Fruit fly (Drosophila melanogaster): Measurements from ENCODE around the gene CG32428.

DNA sequence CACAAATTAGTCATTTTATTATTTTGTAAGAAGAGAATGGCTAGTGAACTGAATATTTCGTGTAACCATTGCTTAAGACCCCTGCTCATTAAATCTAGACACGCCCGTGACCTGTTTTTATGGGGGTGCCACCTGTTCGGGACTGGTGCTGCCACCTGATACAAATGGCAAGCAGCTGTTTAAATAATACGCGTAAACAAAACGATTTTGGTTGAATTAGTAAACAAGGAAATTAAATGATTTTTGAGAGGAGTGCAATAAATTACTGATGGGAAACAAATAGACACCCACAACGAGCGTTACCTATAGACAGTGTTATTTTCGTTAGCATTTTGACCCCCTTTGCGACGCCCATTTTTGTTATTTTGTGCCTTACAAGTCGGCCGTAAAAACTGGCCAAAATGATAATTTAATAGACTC, 1.3 kb upstream of the CG32428 start:
- TF ChIP-seq Sin3A (optimal IDR thresholded peaks at IDR 0.05) (no peak), insv (optimal IDR thresholded peaks at IDR 0.05) (no peak), psq (optimal IDR thresholded peaks at IDR 0.05) (no peak), h (optimal IDR thresholded peaks at IDR 0.05) (no peak)

Measured in Kc167 (cell line).